Worm (Caenorhabditis elegans): Measurements from ENCODE around the gene srw-56.
"Not testable (repeated sequence)": the region's sequence is repeated elsewhere in the genome, so short reads cannot be mapped to it uniquely, and the experiment has no call there.

srw-56 gene

ce11 chrV:15917458-15917857, 35.2 kb downstream of the srw-56 start, which contains the start of gene F35E8.9:
F35E8.9 (minus strand) TSS chrV:15917558.
- no peak for TF ChIP-seq dao-5 (tag; optimal IDR thresholded peaks at IDR 0.05)
- no peak for TF ChIP-seq him-1 (tag; optimal IDR thresholded peaks at IDR 0.05)
- TF ChIP-seq W03F9.2 (tag; optimal IDR thresholded peaks at IDR 0.05), result no peak

ce11 chrV:15915919-15916318, 36.7 kb downstream of the srw-56 start, which contains the start of gene gst-38:
gst-38 (minus strand) TSS chrV:15916070.
- TF ChIP-seq W03F9.2 (tag; optimal IDR thresholded peaks at IDR 0.05) (no peak), dao-5 (tag; optimal IDR thresholded peaks at IDR 0.05) (no peak), him-1 (tag; optimal IDR thresholded peaks at IDR 0.05) (no peak)

- no peak for TF ChIP-seq him-1 (tag; optimal IDR thresholded peaks at IDR 0.05)
- TF ChIP-seq dao-5 (tag; optimal IDR thresholded peaks at IDR 0.05), result no peak
- TF ChIP-seq W03F9.2 (tag; optimal IDR thresholded peaks at IDR 0.05), result no peak
Measured at ce11 chrV:15915307-15915706, 37.4 kb downstream of the srw-56 start.

ce11 chrV:15914774-15915173, 37.9 kb downstream of the srw-56 start:
- TF ChIP-seq W03F9.2 (tag; optimal IDR thresholded peaks at IDR 0.05) (no peak), him-1 (tag; optimal IDR thresholded peaks at IDR 0.05) (no peak), dao-5 (tag; optimal IDR thresholded peaks at IDR 0.05) (no peak)

ce11 chrV:15913714-15914113, 38.9 kb downstream of the srw-56 start, which contains the start of gene F35E8.7:
F35E8.7 (plus strand) TSS chrV:15914014.
- TF ChIP-seq dao-5 (tag; optimal IDR thresholded peaks at IDR 0.05) (no peak), W03F9.2 (tag; optimal IDR thresholded peaks at IDR 0.05) (no peak), him-1 (tag; optimal IDR thresholded peaks at IDR 0.05) (no peak)

ce11 chrV:15912677-15913076, 40.0 kb downstream of the srw-56 start:
- TF ChIP-seq W03F9.2 (tag; optimal IDR thresholded peaks at IDR 0.05) (no peak), him-1 (tag; optimal IDR thresholded peaks at IDR 0.05) (no peak), dao-5 (tag; optimal IDR thresholded peaks at IDR 0.05) (no peak)

ce11 chrV:15911848-15912247, 40.8 kb downstream of the srw-56 start, which contains the start of gene F35E8.6:
F35E8.6 (plus strand) TSS chrV:15912148.
- TF ChIP-seq dao-5 (tag; optimal IDR thresholded peaks at IDR 0.05) (no peak), him-1 (tag; optimal IDR thresholded peaks at IDR 0.05) (no peak), W03F9.2 (tag; optimal IDR thresholded peaks at IDR 0.05) (no peak)

- TF ChIP-seq dao-5, W03F9.2, him-1 (tag; optimal IDR thresholded peaks at IDR 0.05): not testable (repeated sequence)
Measured at ce11 chrV:15905530-15905929, 47.1 kb downstream of the srw-56 start, which contains the start of the genes F35E8.1 and F35E8.2. F35E8.1 (minus strand) TSS chrV:15905630. F35E8.2 (plus strand) TSS chrV:15905661.
